Worm (Caenorhabditis elegans): ENCODE measurements around the gene oig-5.
A peak's percentile ranks its signal among the peaks of the same experiment; 100 is the strongest.

oig-5 gene

ce11 chrIV:14828218-14828617 is 21.2 kb downstream of the oig-5 start:
- TF ChIP-seq nhr-237 (tag; optimal IDR thresholded peaks at IDR 0.05) (no peak), hlh-1 (tag; optimal IDR thresholded peaks at IDR 0.05) (no peak), blmp-1 (tag; optimal IDR thresholded peaks at IDR 0.05) (no peak), ces-1 (GFP tag; optimal IDR thresholded peaks at IDR 0.05) (no peak), elt-1 (tag; optimal IDR thresholded peaks at IDR 0.05; ENCODE audit: borderline replicate concordance, insufficient read depth) (no peak), lsy-2 (tag; optimal IDR thresholded peaks at IDR 0.05) (no peak), unc-62 (GFP tag; optimal IDR thresholded peaks at IDR 0.05) (no peak), ceh-39 (tag; optimal IDR thresholded peaks at IDR 0.05) (no peak), mab-5 (tag; optimal IDR thresholded peaks at IDR 0.05) (no peak), sptf-1 (tag; optimal IDR thresholded peaks at IDR 0.05) (no peak), tbx-8 (GFP tag; optimal IDR thresholded peaks at IDR 0.05) (no peak), elt-3 (tag; optimal IDR thresholded peaks at IDR 0.05) (no peak), snpc-4 (tag; optimal IDR thresholded peaks at IDR 0.05) (no peak), unc-120 (tag; optimal IDR thresholded peaks at IDR 0.05; ENCODE audit: poor library complexity, severe bottlenecking) (no peak), pha-4 (tag; optimal IDR thresholded peaks at IDR 0.05) (no peak), nhr-12 (tag; optimal IDR thresholded peaks at IDR 0.05) (no peak), bed-3 (GFP tag; optimal IDR thresholded peaks at IDR 0.05) (no peak), unc-39 (tag; optimal IDR thresholded peaks at IDR 0.05) (no peak), mls-2 (tag; optimal IDR thresholded peaks at IDR 0.05) (no peak)

- TF ChIP-seq cnd-1 (tag; optimal IDR thresholded peaks at IDR 0.05), result no peak
- no peak for TF ChIP-seq bed-3 (GFP tag; optimal IDR thresholded peaks at IDR 0.05)
- TF ChIP-seq blmp-1 (tag; optimal IDR thresholded peaks at IDR 0.05), result no peak
- no peak for TF ChIP-seq elt-3 (tag; optimal IDR thresholded peaks at IDR 0.05)
- no peak for TF ChIP-seq lin-13 (tag; optimal IDR thresholded peaks at IDR 0.05)
- TF ChIP-seq nhr-2 (tag; optimal IDR thresholded peaks at IDR 0.05), result no peak
- TF ChIP-seq unc-120 (tag; optimal IDR thresholded peaks at IDR 0.05; ENCODE audit: poor library complexity, severe bottlenecking), result no peak
- no peak for TF ChIP-seq nhr-28 (tag; optimal IDR thresholded peaks at IDR 0.05)
Measured at ce11 chrIV:14829026-14829425, 22.0 kb downstream of the oig-5 start, which contains the start of gene hhat-2. TSS of gene hhat-2 (minus strand) at chrIV:14829126.

ce11 chrIV:14833537-14833936 is 26.5 kb downstream of the oig-5 start:
- TF ChIP-seq sptf-1 (tag; optimal IDR thresholded peaks at IDR 0.05) (peak; percentile 15), ceh-43 (GFP tag; optimal IDR thresholded peaks at IDR 0.05) (no peak)

- TF ChIP-seq unc-120 (tag; optimal IDR thresholded peaks at IDR 0.05; ENCODE audit: poor library complexity, severe bottlenecking), result peak; percentile 76
- TF ChIP-seq ces-1 (GFP tag; optimal IDR thresholded peaks at IDR 0.05), result peak; percentile 79
- TF ChIP-seq lin-13 (tag; optimal IDR thresholded peaks at IDR 0.05), result no peak
Measured at ce11 chrIV:14836885-14837284, 29.9 kb downstream of the oig-5 start, which contains the start of gene Y57G11C.22. TSS of gene Y57G11C.22 (plus strand) at chrIV:14837211.

ce11 chrIV:14838095-14838494 is 31.1 kb downstream of the oig-5 start:
- TF ChIP-seq nhr-28 (tag; optimal IDR thresholded peaks at IDR 0.05) (no peak), bed-3 (GFP tag; optimal IDR thresholded peaks at IDR 0.05) (peak; percentile 37), nhr-2 (tag; optimal IDR thresholded peaks at IDR 0.05) (no peak), mep-1 (tag; optimal IDR thresholded peaks at IDR 0.05) (no peak), ceh-39 (tag; optimal IDR thresholded peaks at IDR 0.05) (peak; percentile 80), unc-62 (GFP tag; optimal IDR thresholded peaks at IDR 0.05) (peak; percentile 36), hlh-1 (tag; optimal IDR thresholded peaks at IDR 0.05) (no peak), unc-120 (tag; optimal IDR thresholded peaks at IDR 0.05; ENCODE audit: poor library complexity, severe bottlenecking) (peak; percentile 81), unc-39 (tag; optimal IDR thresholded peaks at IDR 0.05) (no peak), sem-2 (GFP tag; optimal IDR thresholded peaks at IDR 0.05) (no peak), nhr-76 (tag; optimal IDR thresholded peaks at IDR 0.05) (no peak), nhr-237 (tag; optimal IDR thresholded peaks at IDR 0.05) (no peak), mab-5 (tag; optimal IDR thresholded peaks at IDR 0.05) (no peak), lin-32 (GFP tag; optimal IDR thresholded peaks at IDR 0.05) (peak; percentile 74), pha-4 (tag; optimal IDR thresholded peaks at IDR 0.05) (no peak), lin-13 (tag; optimal IDR thresholded peaks at IDR 0.05) (peak; percentile 26), blmp-1 (tag; optimal IDR thresholded peaks at IDR 0.05) (no peak), nhr-12 (tag; optimal IDR thresholded peaks at IDR 0.05) (no peak), snpc-4 (tag; optimal IDR thresholded peaks at IDR 0.05) (no peak), cnd-1 (tag; optimal IDR thresholded peaks at IDR 0.05) (peak; percentile 88), sptf-1 (tag; optimal IDR thresholded peaks at IDR 0.05) (peak; percentile 91), ceh-43 (GFP tag; optimal IDR thresholded peaks at IDR 0.05) (peak; percentile 35), zip-8 (tag; optimal IDR thresholded peaks at IDR 0.05) (no peak), mls-2 (tag; optimal IDR thresholded peaks at IDR 0.05) (peak; percentile 82), ceh-83 (GFP tag; optimal IDR thresholded peaks at IDR 0.05) (peak; percentile 85), ham-2 (GFP tag; optimal IDR thresholded peaks at IDR 0.05) (peak; percentile 70), elt-3 (tag; optimal IDR thresholded peaks at IDR 0.05) (no peak), ztf-11 (tag; optimal IDR thresholded peaks at IDR 0.05) (no peak), tbx-8 (GFP tag; optimal IDR thresholded peaks at IDR 0.05) (peak; percentile 22), drap-1 (GFP tag; optimal IDR thresholded peaks at IDR 0.05) (no peak), M03D4.4 (tag; optimal IDR thresholded peaks at IDR 0.05) (peak; percentile 83), elt-1 (tag; optimal IDR thresholded peaks at IDR 0.05; ENCODE audit: borderline replicate concordance, insufficient read depth) (peak; percentile 20), ces-1 (GFP tag; optimal IDR thresholded peaks at IDR 0.05) (peak; percentile 28), lsy-2 (tag; optimal IDR thresholded peaks at IDR 0.05) (peak; percentile 8), flh-1 (GFP tag; optimal IDR thresholded peaks at IDR 0.05) (peak; percentile 37)

Data from whole organism, mixed stage, embryonic.